Worm (Caenorhabditis elegans) whole organism, L1 larva: Measurements from ENCODE around the gene T10B5.4.

Experiments
- C16A3.4 ChIP-seq: fragments of 150-350 bp; optimal IDR thresholded peaks from 2 replicates; lab custom pipeline; 2014; ENCODE audit warnings: missing biosample characterization, missing genetic modification characterization
- C34B4.2 ChIP-seq: sonication (generic microtip); optimal IDR thresholded peaks from 2 replicates; lab custom pipeline; 2017; ENCODE audit warnings: mild to moderate bottlenecking, missing genetic modification characterization, missing compliant biosample characterization
- F16B12.6 ChIP-seq: fragments of 150-350 bp; optimal IDR thresholded peaks from 2 replicates; lab custom pipeline; 2014; ENCODE audit warnings: missing biosample characterization, missing genetic modification characterization
- Y116A8C.19 ChIP-seq: sonication (generic microtip); optimal IDR thresholded peaks from 2 replicates; lab custom pipeline; 2016; ENCODE audit warnings: missing compliant biosample characterization, missing genetic modification characterization, borderline replicate concordance
- aha-1 ChIP-seq: fragments of 150-350 bp; optimal IDR thresholded peaks from 2 replicates; lab custom pipeline; 2014; ENCODE audit warnings: missing biosample characterization, missing genetic modification characterization
- alr-1 ChIP-seq: fragments of 200-800 bp; sonication (Bioruptor generic); optimal IDR thresholded peaks from 2 replicates; lab custom pipeline; 2018; ENCODE audit warnings: borderline replicate concordance, mild to moderate bottlenecking, missing genetic modification characterization, missing compliant biosample characterization
- aly-2 ChIP-seq: fragments of 150-350 bp; optimal IDR thresholded peaks from 2 replicates; lab custom pipeline; 2014; ENCODE audit warnings: missing biosample characterization, missing genetic modification characterization
- ama-1 ChIP-seq: fragments of 150-350 bp; optimal IDR thresholded peaks from 2 replicates; lab custom pipeline; 2014
- ceh-63 ChIP-seq: fragments of 200-800 bp; sonication (Bioruptor generic); optimal IDR thresholded peaks from 2 replicates; lab custom pipeline; 2018; ENCODE audit warnings: mild to moderate bottlenecking, missing genetic modification characterization, missing compliant biosample characterization
- ceh-8 ChIP-seq: fragments of 200-800 bp; sonication (Bioruptor generic); optimal IDR thresholded peaks from 2 replicates; lab custom pipeline; 2018; ENCODE audit warnings: mild to moderate bottlenecking, missing genetic modification characterization, moderate library complexity, missing compliant biosample characterization
- ceh-88 ChIP-seq: fragments of 200-800 bp; sonication (Bioruptor generic); IDR thresholded peaks from 2 replicates; pipeline ENCODE4 v1.3.6; 2022; ENCODE audit warnings: missing genetic modification characterization, missing compliant biosample characterization
- ces-1 ChIP-seq: fragments of 150-350 bp; optimal IDR thresholded peaks from 2 replicates; lab custom pipeline; 2014; ENCODE audit warnings: missing biosample characterization, missing genetic modification reagents, missing genetic modification characterization
- dpl-1 ChIP-seq, 3 experiments: fragments of 150-350 bp in 2 of 3; sonication (generic microtip) in 1 of 3; optimal IDR thresholded peaks; 2 replicates each; lab custom pipeline; 2014 to 2017; ENCODE audit warnings: missing biosample characterization in 3 of 3, missing genetic modification characterization in 3 of 3, missing genetic modification reagents in 3 of 3
- efl-1 ChIP-seq, 4 experiments: fragments of 150-350 bp; optimal IDR thresholded peaks in 3 of 4; peaks in 1 of 4; 1 replicate in 1 of 4; 2 replicates in 3 of 4; lab custom pipeline; 2014; ENCODE audit warnings: missing biosample characterization in 2 of 4, missing genetic modification characterization in 2 of 4, missing genetic modification reagents in 2 of 4
- efl-3 ChIP-seq: fragments of 200-800 bp; sonication (Bioruptor generic); optimal IDR thresholded peaks from 2 replicates; lab custom pipeline; 2018; ENCODE audit warnings: mild to moderate bottlenecking, missing genetic modification characterization, missing compliant biosample characterization
- elt-2 ChIP-seq: sonication (generic microtip); optimal IDR thresholded peaks from 2 replicates; lab custom pipeline; 2016; ENCODE audit warnings: missing genetic modification characterization, mild to moderate bottlenecking, inconsistent platforms, missing compliant biosample characterization, missing genetic modification reagents
- elt-3 ChIP-seq, 6 experiments: fragments of 150-350 bp in 1 of 6; sonication (generic microtip); optimal IDR thresholded peaks; 2 replicates each; lab custom pipeline; 2017 to 2018; ENCODE audit warnings: missing biosample characterization in 6 of 6, missing genetic modification characterization in 6 of 6, inconsistent platforms in 1 of 6
- ets-5 ChIP-seq: fragments of 200-800 bp; sonication (Bioruptor generic); IDR thresholded peaks from 2 replicates; pipeline ENCODE4 v1.3.6; 2022; ENCODE audit warnings: missing genetic modification characterization, missing compliant biosample characterization
- fkh-4 ChIP-seq: sonication (generic microtip); optimal IDR thresholded peaks from 2 replicates; lab custom pipeline; 2016; ENCODE audit warnings: missing compliant biosample characterization, missing genetic modification characterization, borderline replicate concordance
- hlh-17 ChIP-seq: fragments of 200-800 bp; sonication (Bioruptor generic); optimal IDR thresholded peaks from 2 replicates; lab custom pipeline; 2018; ENCODE audit warnings: missing genetic modification characterization, mild to moderate bottlenecking, missing compliant biosample characterization, moderate library complexity, borderline replicate concordance
- hlh-4 ChIP-seq: sonication (generic microtip); optimal IDR thresholded peaks from 2 replicates; lab custom pipeline; 2016; ENCODE audit warnings: mild to moderate bottlenecking, missing genetic modification characterization, missing compliant biosample characterization
- jun-1 ChIP-seq: fragments of 150-350 bp; optimal IDR thresholded peaks from 2 replicates; lab custom pipeline; 2014; ENCODE audit warnings: missing biosample characterization, missing genetic modification reagents, missing genetic modification characterization
- lin-14 ChIP-seq: fragments of 200-800 bp; sonication (Bioruptor generic); optimal IDR thresholded peaks from 2 replicates; lab custom pipeline; 2018; ENCODE audit warnings: mild to moderate bottlenecking, missing genetic modification characterization, moderate library complexity, missing compliant biosample characterization
- lin-15B ChIP-seq: fragments of 150-350 bp; sonication (generic microtip); optimal IDR thresholded peaks from 3 replicates; lab custom pipeline; 2014; ENCODE audit warnings: missing biosample characterization, missing genetic modification characterization
- lin-39 ChIP-seq: fragments of 150-350 bp; optimal IDR thresholded peaks from 2 replicates; lab custom pipeline; 2014; ENCODE audit warnings: missing biosample characterization, missing genetic modification reagents, missing genetic modification characterization
- lir-3 ChIP-seq: sonication (generic microtip); optimal IDR thresholded peaks from 2 replicates; lab custom pipeline; 2016; ENCODE audit warnings: mild to moderate bottlenecking, missing genetic modification characterization, moderate library complexity, missing compliant biosample characterization; ENCODE audit not compliant: poor library complexity
- lsy-2 ChIP-seq, 2 experiments: fragments of 150-350 bp; optimal IDR thresholded peaks; 2 replicates each; lab custom pipeline; 2014; ENCODE audit warnings: missing biosample characterization in 2 of 2, missing genetic modification characterization in 2 of 2
- mef-2 ChIP-seq: fragments of 150-350 bp; optimal IDR thresholded peaks from 2 replicates; lab custom pipeline; 2014; ENCODE audit warnings: missing biosample characterization, missing genetic modification characterization
- nhr-20 ChIP-seq: sonication (generic microtip); optimal IDR thresholded peaks from 2 replicates; lab custom pipeline; 2016; ENCODE audit warnings: mild to moderate bottlenecking, missing genetic modification characterization, missing compliant biosample characterization
- nhr-47 ChIP-seq: sonication (generic microtip); optimal IDR thresholded peaks from 2 replicates; lab custom pipeline; 2016; ENCODE audit warnings: mild to moderate bottlenecking, missing genetic modification characterization, moderate library complexity, missing compliant biosample characterization
- nhr-71 ChIP-seq: sonication (generic microtip); optimal IDR thresholded peaks from 2 replicates; lab custom pipeline; 2016; ENCODE audit warnings: mild to moderate bottlenecking, missing genetic modification characterization, moderate library complexity, missing compliant biosample characterization
- nhr-76 ChIP-seq: sonication (generic microtip); optimal IDR thresholded peaks from 2 replicates; lab custom pipeline; 2017; ENCODE audit warnings: missing biosample characterization, missing genetic modification characterization
- nhr-77 ChIP-seq: fragments of 150-350 bp; optimal IDR thresholded peaks from 2 replicates; lab custom pipeline; 2014; ENCODE audit warnings: missing biosample characterization, missing genetic modification characterization
- nhr-84 ChIP-seq: sonication (generic microtip); optimal IDR thresholded peaks from 2 replicates; lab custom pipeline; 2017; ENCODE audit warnings: missing biosample characterization, missing genetic modification characterization
- pag-3 ChIP-seq: sonication (generic microtip); optimal IDR thresholded peaks from 2 replicates; lab custom pipeline; 2017; ENCODE audit warnings: missing genetic modification characterization, mild to moderate bottlenecking, missing compliant biosample characterization, antibody characterized with exemption, borderline replicate concordance; ENCODE audit not compliant: insufficient read depth
- pqm-1 ChIP-seq: sonication (generic microtip); optimal IDR thresholded peaks from 3 replicates; lab custom pipeline; 2017; ENCODE audit warnings: missing biosample characterization, missing genetic modification characterization
- rnt-1 ChIP-seq: sonication (generic microtip); optimal IDR thresholded peaks from 2 replicates; lab custom pipeline; 2016; ENCODE audit warnings: mild to moderate bottlenecking, missing genetic modification characterization, moderate library complexity, missing compliant biosample characterization
- skn-1 ChIP-seq: fragments of 150-350 bp; optimal IDR thresholded peaks from 2 replicates; lab custom pipeline; 2014; ENCODE audit warnings: missing biosample characterization, missing genetic modification characterization
- snpc-4 ChIP-seq: fragments of 150-350 bp; optimal IDR thresholded peaks from 2 replicates; lab custom pipeline; 2014; ENCODE audit warnings: missing biosample characterization, missing genetic modification characterization
- sptf-1 ChIP-seq: fragments of 150-350 bp; optimal IDR thresholded peaks from 2 replicates; lab custom pipeline; 2014; ENCODE audit warnings: missing biosample characterization, missing genetic modification characterization
- swsn-7 ChIP-seq: sonication (generic microtip); optimal IDR thresholded peaks from 2 replicates; lab custom pipeline; 2016; ENCODE audit warnings: missing genetic modification characterization, missing compliant biosample characterization
- tbx-2 ChIP-seq: sonication (generic microtip); optimal IDR thresholded peaks from 2 replicates; lab custom pipeline; 2016; ENCODE audit warnings: missing genetic modification characterization, missing compliant biosample characterization
- tlp-1 ChIP-seq: fragments of 150-350 bp; optimal IDR thresholded peaks from 2 replicates; lab custom pipeline; 2014; ENCODE audit warnings: missing biosample characterization, missing genetic modification characterization
- unc-62 ChIP-seq: fragments of 150-350 bp; optimal IDR thresholded peaks from 2 replicates; lab custom pipeline; 2014; ENCODE audit warnings: missing biosample characterization, missing genetic modification reagents, missing genetic modification characterization
- unc-98 ChIP-seq: fragments of 200-800 bp; sonication (Bioruptor generic); IDR thresholded peaks from 2 replicates; pipeline ENCODE4 v1.3.6; 2022; ENCODE audit warnings: missing genetic modification characterization, missing compliant biosample characterization
- xbp-1 ChIP-seq: sonication (generic microtip); optimal IDR thresholded peaks from 2 replicates; lab custom pipeline; 2016; ENCODE audit warnings: missing genetic modification characterization, missing compliant biosample characterization
- zip-4 ChIP-seq: fragments of 200-800 bp; sonication (Bioruptor generic); optimal IDR thresholded peaks from 2 replicates; lab custom pipeline; 2018; ENCODE audit warnings: mild to moderate bottlenecking, missing genetic modification characterization, moderate library complexity, missing compliant biosample characterization
- ztf-11 ChIP-seq, 2 experiments: sonication (generic microtip); optimal IDR thresholded peaks; 2 replicates each; lab custom pipeline; 2016 to 2017; ENCODE audit warnings: missing genetic modification characterization in 2 of 2, missing biosample characterization in 1 of 2, missing compliant biosample characterization in 1 of 2
- ztf-4 ChIP-seq: fragments of 150-350 bp; optimal IDR thresholded peaks from 2 replicates; lab custom pipeline; 2014; ENCODE audit warnings: missing biosample characterization, missing genetic modification characterization

T10B5.4 gene

DNA sequence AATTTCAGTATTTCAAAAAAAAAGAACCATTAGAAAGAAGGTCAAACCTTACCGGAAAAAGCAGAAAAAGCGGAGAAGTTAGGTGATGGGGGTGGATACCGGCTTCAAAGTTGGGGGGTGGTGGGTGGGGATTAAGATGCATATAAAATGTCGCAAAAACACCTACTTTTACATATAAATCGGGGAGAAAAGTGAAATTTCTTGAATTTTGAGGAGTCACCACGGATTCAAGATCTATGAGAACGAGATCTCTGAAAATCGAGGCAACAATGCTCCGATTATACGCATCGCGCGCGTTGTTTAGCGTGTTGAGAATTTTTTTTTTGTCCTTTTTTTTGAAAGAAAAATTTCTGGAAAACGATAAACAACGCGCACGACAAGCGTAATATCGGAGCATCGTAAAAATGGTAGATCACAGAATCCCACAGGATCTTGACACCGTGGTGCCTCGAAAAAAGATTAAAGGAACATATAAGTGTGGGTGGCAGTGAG is 3.9 kb upstream of the T10B5.4 start (continued):
- TF ChIP-seq swsn-7 (no peak), Y116A8C.19 (tag; lab: Kevin White, UChicago) (no peak), elt-3 (tag; optimal IDR thresholded peaks at IDR 0.05; lab: Kevin White, UChicago) (no peak), nhr-77 (tag; lab: Kevin White, UChicago) (no peak), nhr-71 (tag; lab: Kevin White, UChicago) (peak; percentile 37), jun-1 (tag; lab: Kevin White, UChicago) (no peak), rnt-1 (tag; lab: Kevin White, UChicago) (peak; percentile 32), aly-2 (tag; lab: Kevin White, UChicago) (peak; percentile 84), F16B12.6 (no peak), nhr-20 (tag; lab: Kevin White, UChicago) (no peak), ztf-4 (tag; lab: Kevin White, UChicago) (peak; percentile 65), ama-1 (lab: Kevin White, UChicago) (peak; percentile 46), fkh-4 (tag; lab: Kevin White, UChicago) (no peak), sptf-1 (tag; lab: Kevin White, UChicago) (no peak), lsy-2 (tag; optimal IDR thresholded peaks at IDR 0.05; lab: Kevin White, UChicago) (no peak), efl-3 (no peak), C34B4.2 (tag; lab: Kevin White, UChicago) (no peak), dpl-1 (GFP tag; optimal IDR thresholded peaks at IDR 0.05; lab: Kevin White, UChicago) (no peak), zip-4 (no peak), pag-3 (tag; lab: Kevin White, UChicago) (no peak), ztf-11 (tag; optimal IDR thresholded peaks at IDR 0.05; lab: Kevin White, UChicago) (peak in 1 of 2 experiments; percentile 11), lin-14 (no peak), efl-1 (optimal IDR thresholded peaks at IDR 0.05; lab: Kevin White, UChicago) (peak; percentile 27 to 35), efl-1 (GFP tag; optimal IDR thresholded peaks at IDR 0.05 in 1 of 2; lab: Kevin White, UChicago) (peak in 1 of 2 experiments; percentile 22), ceh-8 (GFP tag; lab: Kevin White, UChicago) (no peak), aha-1 (no peak), skn-1 (no peak), ces-1 (GFP tag; lab: Kevin White, UChicago) (no peak), mef-2 (tag; lab: Kevin White, UChicago) (no peak), nhr-76 (no peak), ceh-63 (GFP tag; lab: Kevin White, UChicago) (no peak), nhr-84 (tag; lab: Kevin White, UChicago) (no peak), lin-15B (no peak), hlh-17 (no peak), lin-39 (tag; lab: Kevin White, UChicago) (no peak), tlp-1 (tag; lab: Kevin White, UChicago) (no peak), pqm-1 (tag; lab: Kevin White, UChicago) (no peak), C16A3.4 (tag; lab: Kevin White, UChicago) (no peak), ets-5 (GFP tag; lab: Robert Waterston, UW) (no peak), tbx-2 (tag; lab: Kevin White, UChicago) (no peak), nhr-47 (tag; lab: Kevin White, UChicago) (peak; percentile 48), alr-1 (tag; lab: Kevin White, UChicago) (no peak), xbp-1 (tag; lab: Kevin White, UChicago) (no peak), unc-98 (GFP tag; lab: Robert Waterston, UW) (no peak), elt-2 (peak; percentile 16), unc-62 (GFP tag; lab: Kevin White, UChicago) (no peak), lir-3 (tag; lab: Kevin White, UChicago) (no peak), ceh-88 (GFP tag; lab: Robert Waterston, UW) (no peak), snpc-4 (tag; lab: Kevin White, UChicago) (no peak), hlh-4 (tag; lab: Kevin White, UChicago) (no peak)
